Worm (Caenorhabditis elegans) whole organism, L4 larva: Measurements from ENCODE around the gene Y34B4A.7.

Experiments
- F10B5.3 ChIP-seq: sonication (generic microtip); optimal IDR thresholded peaks from 2 replicates; lab custom pipeline; 2016; ENCODE audit warnings: mild to moderate bottlenecking, missing genetic modification characterization, missing compliant biosample characterization
- F26F4.8 ChIP-seq: fragments of 200-800 bp; sonication (Bioruptor generic); conservative IDR thresholded peaks from 2 replicates; pipeline ENCODE4 v1.3.6; 2022; ENCODE audit warnings: missing genetic modification characterization, missing compliant biosample characterization
- F37D6.2 ChIP-seq: sonication (generic microtip); optimal IDR thresholded peaks from 2 replicates; lab custom pipeline; 2016; ENCODE audit warnings: mild to moderate bottlenecking, missing genetic modification characterization, missing compliant biosample characterization
- F49E8.2 ChIP-seq: sonication (generic microtip); optimal IDR thresholded peaks from 2 replicates; lab custom pipeline; 2016; ENCODE audit warnings: missing compliant biosample characterization, mild to moderate bottlenecking, missing genetic modification characterization, borderline replicate concordance
- T20F7.1 ChIP-seq: fragments of 200-800 bp; sonication (Bioruptor generic); optimal IDR thresholded peaks from 2 replicates; lab custom pipeline; 2018; ENCODE audit warnings: mild to moderate bottlenecking, missing genetic modification characterization, missing compliant biosample characterization
- T26A8.4 ChIP-seq: fragments of 200-800 bp; sonication (Bioruptor generic); IDR thresholded peaks from 2 replicates; pipeline ENCODE4 v1.3.6; 2022; ENCODE audit warnings: missing genetic modification characterization, missing compliant biosample characterization
- Y105C5A.15 ChIP-seq: fragments of 200-800 bp; sonication (Bioruptor generic); IDR thresholded peaks from 2 replicates; pipeline ENCODE4 v1.3.6; 2022; ENCODE audit warnings: missing genetic modification characterization, missing compliant biosample characterization
- Y75B8A.6 ChIP-seq: fragments of 200-800 bp; sonication (Bioruptor generic); IDR thresholded peaks from 2 replicates; pipeline ENCODE4 v1.3.6; 2022; ENCODE audit warnings: missing genetic modification reagents, missing genetic modification characterization, missing compliant biosample characterization
- ZK337.2 ChIP-seq: fragments of 200-800 bp; sonication (Bioruptor generic); IDR thresholded peaks from 2 replicates; pipeline ENCODE4 v1.3.6; 2022; ENCODE audit warnings: missing genetic modification reagents, missing genetic modification characterization, missing compliant biosample characterization
- aly-2 ChIP-seq: sonication (generic microtip); optimal IDR thresholded peaks from 2 replicates; lab custom pipeline; 2018; ENCODE audit warnings: missing biosample characterization, missing genetic modification characterization
- attf-4 ChIP-seq: sonication (generic microtip); optimal IDR thresholded peaks from 3 replicates; lab custom pipeline; 2017; ENCODE audit warnings: missing biosample characterization, missing genetic modification characterization
- ceh-32 ChIP-seq: sonication (generic microtip); optimal IDR thresholded peaks from 2 replicates; lab custom pipeline; 2016; ENCODE audit warnings: mild to moderate bottlenecking, missing genetic modification characterization, missing compliant biosample characterization; ENCODE audit not compliant: poor library complexity
- cey-2 ChIP-seq: sonication (generic microtip); optimal IDR thresholded peaks from 3 replicates; lab custom pipeline; 2017; ENCODE audit warnings: missing genetic modification characterization, mild to moderate bottlenecking, missing compliant biosample characterization, antibody characterized with exemption, borderline replicate concordance; ENCODE audit not compliant: insufficient read depth
- daf-12 ChIP-seq: fragments of 150-350 bp; optimal IDR thresholded peaks from 2 replicates; lab custom pipeline; 2014; ENCODE audit warnings: missing biosample characterization, missing genetic modification reagents, missing genetic modification characterization
- daf-16 ChIP-seq, 3 experiments: sonication (generic microtip); optimal IDR thresholded peaks; 2 replicates each; lab custom pipeline; 2016 to 2017; ENCODE audit warnings: missing genetic modification characterization in 3 of 3, missing genetic modification reagents in 3 of 3, mild to moderate bottlenecking in 2 of 3, missing compliant biosample characterization in 2 of 3, missing biosample characterization in 1 of 3, moderate library complexity in 1 of 3
- dmd-6 ChIP-seq: fragments of 200-800 bp; sonication (Bioruptor generic); IDR thresholded peaks from 2 replicates; pipeline ENCODE4 v1.3.6; 2022; ENCODE audit warnings: missing genetic modification reagents, missing genetic modification characterization, missing compliant biosample characterization
- dmd-9 ChIP-seq: fragments of 200-800 bp; sonication (Bioruptor generic); IDR thresholded peaks from 2 replicates; pipeline ENCODE4 v1.3.6; 2022; ENCODE audit warnings: missing genetic modification reagents, missing genetic modification characterization, missing compliant biosample characterization
- dpl-1 ChIP-seq: fragments of 150-350 bp; optimal IDR thresholded peaks from 2 replicates; lab custom pipeline; 2014; ENCODE audit warnings: missing biosample characterization, missing genetic modification reagents, missing genetic modification characterization
- dve-1 ChIP-seq: sonication (generic microtip); optimal IDR thresholded peaks from 2 replicates; lab custom pipeline; 2017; ENCODE audit warnings: antibody characterized with exemption, mild to moderate bottlenecking, missing genetic modification characterization, missing compliant biosample characterization; ENCODE audit not compliant: insufficient read depth
- egl-27 ChIP-seq: sonication (generic microtip); optimal IDR thresholded peaks from 3 replicates; lab custom pipeline; 2017; ENCODE audit warnings: missing biosample characterization, missing genetic modification reagents, missing genetic modification characterization
- egl-43 ChIP-seq: fragments of 200-800 bp; sonication (Bioruptor generic); IDR thresholded peaks from 2 replicates; pipeline ENCODE4 v1.3.6; 2022; ENCODE audit warnings: missing genetic modification reagents, missing genetic modification characterization, missing compliant biosample characterization
- gei-8 ChIP-seq: fragments of 200-800 bp; sonication (Bioruptor generic); optimal IDR thresholded peaks from 2 replicates; lab custom pipeline; 2018; ENCODE audit warnings: mild to moderate bottlenecking, missing genetic modification characterization, missing compliant biosample characterization
- hif-1 ChIP-seq, 2 experiments: sonication (generic microtip); optimal IDR thresholded peaks; 2 replicates each; lab custom pipeline; 2016 to 2017; ENCODE audit warnings: missing compliant biosample characterization in 2 of 2, missing genetic modification characterization in 2 of 2, missing genetic modification reagents in 2 of 2, missing genotype in 2 of 2, mild to moderate bottlenecking in 1 of 2
- hlh-11 ChIP-seq: fragments of 200-800 bp; sonication (Bioruptor generic); optimal IDR thresholded peaks from 2 replicates; lab custom pipeline; 2018; ENCODE audit warnings: mild to moderate bottlenecking, missing genetic modification characterization, missing compliant biosample characterization
- hmg-1.1 ChIP-seq: fragments of 200-800 bp; sonication (Bioruptor generic); IDR thresholded peaks from 2 replicates; pipeline ENCODE4 v1.3.6; 2022; ENCODE audit warnings: missing genetic modification reagents, missing genetic modification characterization, missing compliant biosample characterization
- lin-13 ChIP-seq: fragments of 150-350 bp; optimal IDR thresholded peaks from 2 replicates; lab custom pipeline; 2014; ENCODE audit warnings: missing biosample characterization, missing genetic modification reagents, missing genetic modification characterization
- lin-29 ChIP-seq: fragments of 200-800 bp; sonication (Bioruptor generic); IDR thresholded peaks from 2 replicates; pipeline ENCODE4 v1.3.6; 2022; ENCODE audit warnings: missing genetic modification reagents, missing genetic modification characterization, missing compliant biosample characterization
- lsy-2 ChIP-seq, 2 experiments: fragments of 150-350 bp in 1 of 2; sonication (generic microtip) in 1 of 2; optimal IDR thresholded peaks; 2 replicates each; lab custom pipeline; 2014 to 2017; ENCODE audit warnings: missing biosample characterization in 2 of 2, missing genetic modification characterization in 2 of 2
- madf-5 ChIP-seq, 2 experiments: fragments of 200-800 bp; sonication (Bioruptor generic); IDR thresholded peaks; 2 replicates each; pipeline ENCODE4 v1.3.6; 2022; ENCODE audit warnings: missing compliant biosample characterization in 2 of 2, missing genetic modification characterization in 2 of 2
- madf-9 ChIP-seq: fragments of 200-800 bp; sonication (Bioruptor generic); conservative IDR thresholded peaks from 2 replicates; pipeline ENCODE4 v1.3.6; 2022; ENCODE audit warnings: missing genetic modification reagents, missing genetic modification characterization, missing compliant biosample characterization
- mep-1 ChIP-seq: fragments of 150-350 bp; sonication (generic microtip); optimal IDR thresholded peaks from 3 replicates; lab custom pipeline; 2014; ENCODE audit warnings: missing biosample characterization, missing genetic modification characterization
- mes-2 ChIP-seq: sonication (generic microtip); optimal IDR thresholded peaks from 2 replicates; lab custom pipeline; 2016; ENCODE audit warnings: missing genotype, mild to moderate bottlenecking, missing genetic modification characterization, missing compliant biosample characterization; ENCODE audit not compliant: poor library complexity, severe bottlenecking
- mxl-3 ChIP-seq: fragments of 200-800 bp; sonication (Bioruptor generic); optimal IDR thresholded peaks from 2 replicates; lab custom pipeline; 2018; ENCODE audit warnings: mild to moderate bottlenecking, missing genetic modification characterization, missing compliant biosample characterization
- nhr-102 ChIP-seq: sonication (generic microtip); optimal IDR thresholded peaks from 2 replicates; lab custom pipeline; 2016; ENCODE audit warnings: mild to moderate bottlenecking, missing genetic modification characterization, moderate library complexity, missing compliant biosample characterization
- nhr-11 ChIP-seq: fragments of 150-350 bp; optimal IDR thresholded peaks from 2 replicates; lab custom pipeline; 2014; ENCODE audit warnings: missing biosample characterization, missing genetic modification characterization
- nhr-25 ChIP-seq: sonication (generic microtip); optimal IDR thresholded peaks from 2 replicates; lab custom pipeline; 2017; ENCODE audit warnings: missing genetic modification characterization, mild to moderate bottlenecking, missing compliant biosample characterization, antibody characterized with exemption, moderate library complexity, borderline replicate concordance; ENCODE audit not compliant: insufficient read depth
- nhr-28 ChIP-seq: fragments of 150-350 bp; optimal IDR thresholded peaks from 2 replicates; lab custom pipeline; 2014; ENCODE audit warnings: missing biosample characterization, missing genetic modification characterization
- nhr-41 ChIP-seq: fragments of 200-800 bp; sonication (Bioruptor generic); IDR thresholded peaks from 2 replicates; pipeline ENCODE4 v1.3.6; 2022; ENCODE audit warnings: missing genetic modification reagents, missing genetic modification characterization, missing compliant biosample characterization
- nhr-48 ChIP-seq: sonication (generic microtip); optimal IDR thresholded peaks from 2 replicates; lab custom pipeline; 2016; ENCODE audit warnings: mild to moderate bottlenecking, missing genetic modification characterization, missing compliant biosample characterization
- nhr-76 ChIP-seq: fragments of 150-350 bp; optimal IDR thresholded peaks from 2 replicates; lab custom pipeline; 2014; ENCODE audit warnings: missing biosample characterization, missing genetic modification characterization
- pha-4 ChIP-seq, 2 experiments: fragments of 150-350 bp in 1 of 2; fragments of 200-800 bp in 1 of 2; sonication (Bioruptor generic) in 1 of 2; IDR thresholded peaks in 1 of 2; optimal IDR thresholded peaks in 1 of 2; 2 replicates each; pipeline versions ENCODE4 v1.3.6 to Lab custom; 2014 to 2022; ENCODE audit warnings: missing genetic modification characterization in 2 of 2, missing genetic modification reagents in 2 of 2, missing biosample characterization in 1 of 2, missing compliant biosample characterization in 1 of 2
- php-3 ChIP-seq: fragments of 200-800 bp; sonication (Bioruptor generic); IDR thresholded peaks from 2 replicates; pipeline ENCODE4 v1.3.6; 2022; ENCODE audit warnings: missing genetic modification reagents, missing genetic modification characterization, missing compliant biosample characterization
- rbr-2 ChIP-seq: sonication (generic microtip); optimal IDR thresholded peaks from 2 replicates; lab custom pipeline; 2016; ENCODE audit warnings: missing genotype, missing genetic modification characterization, missing compliant biosample characterization
- skn-1 ChIP-seq: fragments of 150-350 bp; optimal IDR thresholded peaks from 2 replicates; lab custom pipeline; 2014; ENCODE audit warnings: missing biosample characterization, missing genetic modification characterization
- tag-97 ChIP-seq: fragments of 200-800 bp; sonication (Bioruptor generic); IDR thresholded peaks from 2 replicates; pipeline ENCODE4 v1.3.6; 2022; ENCODE audit warnings: missing genetic modification characterization, missing compliant biosample characterization
- tra-1 ChIP-seq: fragments of 200-800 bp; sonication (Bioruptor generic); IDR thresholded peaks from 2 replicates; pipeline ENCODE4 v1.3.6; 2022; ENCODE audit warnings: missing genetic modification reagents, missing genetic modification characterization, missing compliant biosample characterization
- zip-2 ChIP-seq: fragments of 150-350 bp; optimal IDR thresholded peaks from 2 replicates; lab custom pipeline; 2014; ENCODE audit warnings: missing biosample characterization, missing genetic modification characterization
- ztf-11 ChIP-seq: fragments of 150-350 bp; optimal IDR thresholded peaks from 2 replicates; lab custom pipeline; 2014; ENCODE audit warnings: missing biosample characterization, missing genetic modification characterization
- ztf-7 ChIP-seq: fragments of 150-350 bp; optimal IDR thresholded peaks from 2 replicates; lab custom pipeline; 2014; ENCODE audit warnings: missing biosample characterization, missing genetic modification characterization

Gene Y34B4A.7

ce11 chrX:5244041-5244440 lies at the start of gene Y34B4A.7:
Gene Y34B4A.7 (plus strand): TSS chrX:5244337.
- no peak for TF ChIP-seq attf-4 (tag; lab: Kevin White, UChicago)
- no peak for TF ChIP-seq daf-12
- TF ChIP-seq ztf-7, result peak; percentile 64
- TF ChIP-seq nhr-102, result peak; percentile 44
- no peak for TF ChIP-seq egl-43 (GFP tag; lab: Robert Waterston, UW)
- TF ChIP-seq F49E8.2 (tag; lab: Kevin White, UChicago), result no peak
- no peak for TF ChIP-seq egl-27 (tag; lab: Kevin White, UChicago)
- TF ChIP-seq lin-29, result 0 out of 2 replicates have a peak, but pooled peaks have one; percentile 26
- no peak for TF ChIP-seq Y105C5A.15 (GFP tag; lab: Robert Waterston, UW)
- TF ChIP-seq dmd-6, result peak; percentile 15; the same call in 1 of the 2 replicates
- no peak for TF ChIP-seq tag-97 (GFP tag; lab: Robert Waterston, UW)
- no peak for TF ChIP-seq madf-9
- no peak for TF ChIP-seq ZK337.2 (GFP tag; lab: Robert Waterston, UW)
- TF ChIP-seq dmd-9 (GFP tag; lab: Robert Waterston, UW), result no peak
- no peak for TF ChIP-seq madf-5 (GFP tag; IDR thresholded peaks at IDR 0.05; lab: Robert Waterston, UW)
- peak; percentile 16 for TF ChIP-seq nhr-11 (tag; lab: Kevin White, UChicago)
- TF ChIP-seq T26A8.4 (GFP tag; lab: Robert Waterston, UW), result peak; percentile 11; the same call in 1 of the 2 replicates
- TF ChIP-seq ceh-32, result peak; percentile 2
- no peak for TF ChIP-seq pha-4 (GFP tag; IDR thresholded peaks at IDR 0.05; lab: Robert Waterston, UW)
- TF ChIP-seq pha-4 (tag; optimal IDR thresholded peaks at IDR 0.05; lab: Kevin White, UChicago), result no peak
- TF ChIP-seq aly-2 (tag; lab: Kevin White, UChicago), result no peak
- no peak for TF ChIP-seq nhr-41 (GFP tag; lab: Robert Waterston, UW)
- peak; percentile 73 for TF ChIP-seq rbr-2
- peak; percentile 18 for TF ChIP-seq F10B5.3
- no peak for TF ChIP-seq T20F7.1 (GFP tag; lab: Kevin White, UChicago)
- peak in 1 of 2 experiments; percentile 14 for TF ChIP-seq hif-1 (tag; optimal IDR thresholded peaks at IDR 0.05; lab: Kevin White, UChicago)
- peak in 1 of 2 experiments; percentile 15 for TF ChIP-seq daf-16 (GFP tag; optimal IDR thresholded peaks at IDR 0.05; lab: Kevin White, UChicago)
- TF ChIP-seq daf-16 (tag; optimal IDR thresholded peaks at IDR 0.05; lab: Kevin White, UChicago), result peak; percentile 12
- TF ChIP-seq zip-2 (tag; lab: Kevin White, UChicago), result peak; percentile 41
- peak; percentile 25 for TF ChIP-seq mxl-3 (GFP tag; lab: Kevin White, UChicago)
- TF ChIP-seq dve-1 (tag; lab: Kevin White, UChicago), result peak; percentile 72
- TF ChIP-seq nhr-25 (tag; lab: Kevin White, UChicago), result no peak
- no peak for TF ChIP-seq cey-2 (tag; lab: Kevin White, UChicago)
- 0 out of 2 replicates have a peak, but pooled peaks have one; percentile 26 for TF ChIP-seq tra-1
- TF ChIP-seq F26F4.8 (GFP tag; lab: Robert Waterston, UW), result no peak
- peak; percentile 38 for TF ChIP-seq lin-13 (GFP tag; lab: Kevin White, UChicago)
- peak; percentile 22 for TF ChIP-seq F37D6.2 (tag; lab: Kevin White, UChicago)
- no peak for TF ChIP-seq nhr-76 (tag; lab: Kevin White, UChicago)
- TF ChIP-seq nhr-28, result peak; percentile 65
- peak; percentile 65 for TF ChIP-seq dpl-1 (GFP tag; lab: Kevin White, UChicago)
- TF ChIP-seq hlh-11, result peak; percentile 71
- peak; percentile 33 for TF ChIP-seq nhr-48
- peak; percentile 93 for TF ChIP-seq mep-1
- no peak for TF ChIP-seq ztf-11 (tag; lab: Kevin White, UChicago)
- peak in 1 of 2 experiments; percentile 83 for TF ChIP-seq lsy-2 (tag; optimal IDR thresholded peaks at IDR 0.05; lab: Kevin White, UChicago)
- TF ChIP-seq mes-2 (tag; lab: Kevin White, UChicago), result peak; percentile 77
- no peak for TF ChIP-seq gei-8 (GFP tag; lab: Kevin White, UChicago)
- TF ChIP-seq Y75B8A.6 (GFP tag; lab: Robert Waterston, UW), result no peak
- no peak for TF ChIP-seq skn-1 (tag; lab: Kevin White, UChicago)
- peak; percentile 67 for TF ChIP-seq hmg-1.1 (GFP tag; lab: Robert Waterston, UW)
- TF ChIP-seq php-3 (GFP tag; lab: Robert Waterston, UW), result no peak
